Worm (Caenorhabditis elegans) whole organism, midembryonic: ENCODE data around the gene cam-1.

ENCODE experiments used
- T22C8.4 ChIP-seq: fragments of 200-800 bp; sonication (Bioruptor generic); IDR thresholded peaks from 2 replicates; pipeline ENCODE4 v1.3.6; 2022; ENCODE audit warnings: missing genetic modification characterization, missing compliant biosample characterization
- cog-1 ChIP-seq: sonication (generic microtip); optimal IDR thresholded peaks from 2 replicates; lab custom pipeline; 2016; ENCODE audit warnings: missing genetic modification characterization, missing compliant biosample characterization
- flt-1 ChIP-seq: fragments of 200-800 bp; sonication (Bioruptor generic); IDR thresholded peaks from 2 replicates; pipeline ENCODE4 v1.3.6; 2022; ENCODE audit warnings: missing genetic modification characterization, missing compliant biosample characterization
- klf-2 ChIP-seq: fragments of 200-800 bp; sonication (Bioruptor generic); conservative IDR thresholded peaks from 2 replicates; pipeline ENCODE4 v1.3.6; 2022; ENCODE audit warnings: missing genetic modification reagents, missing genetic modification characterization, missing compliant biosample characterization
- med-1 ChIP-seq: sonication (generic microtip); optimal IDR thresholded peaks from 2 replicates; lab custom pipeline; 2017; ENCODE audit warnings: missing genetic modification characterization, mild to moderate bottlenecking, missing compliant biosample characterization, antibody characterized with exemption, missing genetic modification reagents; ENCODE audit not compliant: insufficient read depth
- ref-1 ChIP-seq: fragments of 200-800 bp; sonication (Bioruptor generic); conservative IDR thresholded peaks from 2 replicates; pipeline ENCODE4 v1.3.6; 2022; ENCODE audit warnings: missing genetic modification reagents, missing genetic modification characterization, missing compliant biosample characterization
- tab-1 ChIP-seq: fragments of 200-800 bp; sonication (Bioruptor generic); IDR thresholded peaks from 2 replicates; pipeline ENCODE4 v1.3.6; 2022; ENCODE audit warnings: missing genetic modification characterization, missing compliant biosample characterization
- ztf-23 ChIP-seq: fragments of 200-800 bp; sonication (Bioruptor generic); IDR thresholded peaks from 2 replicates; pipeline ENCODE4 v1.3.6; 2022; ENCODE audit warnings: missing genetic modification reagents, missing genetic modification characterization, missing compliant biosample characterization
- ztf-29 ChIP-seq: fragments of 200-800 bp; sonication (Bioruptor generic); IDR thresholded peaks from 2 replicates; pipeline ENCODE4 v1.3.6; 2022; ENCODE audit warnings: missing genetic modification reagents, missing genetic modification characterization, missing compliant biosample characterization

The cam-1 gene

ce11 chrII:9305575-9305974 is 4.5 kb downstream of the cam-1 start:
- TF ChIP-seq tab-1 = no peak
- no peak for TF ChIP-seq med-1 (GFP tag; lab: Kevin White, UChicago)
- no peak for TF ChIP-seq T22C8.4 (GFP tag; lab: Robert Waterston, UW)
- TF ChIP-seq cog-1 (tag; lab: Kevin White, UChicago) = no peak
- TF ChIP-seq flt-1 (GFP tag; lab: Robert Waterston, UW) = no peak
- TF ChIP-seq ref-1 (GFP tag; lab: Robert Waterston, UW) = no peak
- no peak for TF ChIP-seq ztf-29
- TF ChIP-seq ztf-23 (GFP tag; lab: Robert Waterston, UW) = no peak
- TF ChIP-seq klf-2 = no peak

DNA sequence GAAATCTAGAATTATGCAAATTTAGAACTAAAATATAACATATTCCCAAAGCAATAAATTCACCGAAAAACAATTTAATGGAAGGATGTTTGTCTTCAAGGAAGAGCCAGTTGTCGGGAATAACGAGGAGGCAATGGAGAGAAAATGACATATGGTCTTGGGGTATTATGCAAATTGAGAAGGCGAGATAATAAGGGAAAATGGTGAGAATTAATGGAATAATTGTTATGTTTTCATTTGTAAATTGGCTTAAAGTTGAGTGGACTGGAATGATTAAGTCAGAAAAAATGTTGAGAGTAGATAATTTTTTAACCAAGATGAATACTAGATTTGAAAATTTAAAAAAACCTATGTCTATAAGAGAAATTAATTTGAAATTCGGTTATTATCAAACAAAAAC is 5.3 kb downstream of the cam-1 start:
- no peak for TF ChIP-seq flt-1 (GFP tag; lab: Robert Waterston, UW)
- 0 out of 2 replicates have a peak, but pooled peaks have one; percentile 26 for TF ChIP-seq tab-1

- TF ChIP-seq T22C8.4 (GFP tag; lab: Robert Waterston, UW) (no peak), tab-1 (no peak), flt-1 (GFP tag; lab: Robert Waterston, UW) (0 out of 2 replicates have a peak, but pooled peaks have one; percentile 52)
Measured at ce11 chrII:9303545-9303944, 6.6 kb downstream of the cam-1 start.

- TF ChIP-seq med-1 (GFP tag; lab: Kevin White, UChicago) (no peak), T22C8.4 (GFP tag; lab: Robert Waterston, UW) (no peak), ztf-23 (GFP tag; lab: Robert Waterston, UW) (no peak), cog-1 (tag; lab: Kevin White, UChicago) (no peak), klf-2 (no peak), ref-1 (GFP tag; lab: Robert Waterston, UW) (no peak), ztf-29 (no peak), tab-1 (no peak), flt-1 (GFP tag; lab: Robert Waterston, UW) (no peak)
Measured at ce11 chrII:9301065-9301464, 9.0 kb downstream of the cam-1 start.

DNA sequence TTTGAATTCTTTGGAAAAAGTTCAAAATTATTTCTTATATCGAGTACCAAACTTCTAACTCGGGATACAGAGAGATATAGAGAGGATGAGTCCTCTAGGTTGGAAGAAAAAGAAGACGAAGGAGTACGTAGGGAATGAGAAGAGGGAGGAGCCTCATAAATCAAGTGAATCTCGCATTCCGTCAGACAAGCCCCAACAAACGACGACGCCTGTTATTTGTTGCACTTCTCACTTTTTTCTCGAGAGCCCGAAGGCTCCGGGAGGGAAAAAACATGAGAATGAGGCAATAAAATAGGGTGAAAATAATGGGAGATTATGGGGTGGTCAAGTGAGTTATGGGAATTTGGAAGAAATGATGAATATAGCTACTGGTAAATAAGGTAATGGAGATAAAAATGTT is 10.4 kb downstream of the cam-1 start:
- TF ChIP-seq flt-1 (GFP tag; lab: Robert Waterston, UW) = no peak
- TF ChIP-seq T22C8.4 (GFP tag; lab: Robert Waterston, UW) = no peak
- TF ChIP-seq med-1 (GFP tag; lab: Kevin White, UChicago) = no peak
- no peak for TF ChIP-seq ztf-23 (GFP tag; lab: Robert Waterston, UW)
- TF ChIP-seq klf-2 = no peak
- no peak for TF ChIP-seq tab-1
- no peak for TF ChIP-seq ztf-29
- TF ChIP-seq cog-1 (tag; lab: Kevin White, UChicago) = no peak
- no peak for TF ChIP-seq ref-1 (GFP tag; lab: Robert Waterston, UW)

ce11 chrII:9295678-9296077 is 14.4 kb downstream of the cam-1 start, which contains the start of gene C01G6.9:
Gene C01G6.9, minus strand, starts transcription at chrII:9295818.
- TF ChIP-seq flt-1 (GFP tag; lab: Robert Waterston, UW) (no peak), ref-1 (GFP tag; lab: Robert Waterston, UW) (no peak), med-1 (GFP tag; lab: Kevin White, UChicago) (no peak), klf-2 (no peak), T22C8.4 (GFP tag; lab: Robert Waterston, UW) (no peak), ztf-29 (no peak), cog-1 (tag; lab: Kevin White, UChicago) (no peak), tab-1 (no peak), ztf-23 (GFP tag; lab: Robert Waterston, UW) (no peak)

ce11 chrII:9291632-9292031 is 18.5 kb downstream of the cam-1 start, which contains the start of gene acs-7:
Gene acs-7, plus strand, starts transcription at chrII:9292017.
- no peak for TF ChIP-seq cog-1 (tag; lab: Kevin White, UChicago)
- TF ChIP-seq ztf-29 = no peak
- no peak for TF ChIP-seq ztf-23 (GFP tag; lab: Robert Waterston, UW)
- no peak for TF ChIP-seq flt-1 (GFP tag; lab: Robert Waterston, UW)
- TF ChIP-seq T22C8.4 (GFP tag; lab: Robert Waterston, UW) = no peak
- TF ChIP-seq med-1 (GFP tag; lab: Kevin White, UChicago) = no peak
- TF ChIP-seq ref-1 (GFP tag; lab: Robert Waterston, UW) = no peak
- TF ChIP-seq klf-2 = no peak
- no peak for TF ChIP-seq tab-1

DNA sequence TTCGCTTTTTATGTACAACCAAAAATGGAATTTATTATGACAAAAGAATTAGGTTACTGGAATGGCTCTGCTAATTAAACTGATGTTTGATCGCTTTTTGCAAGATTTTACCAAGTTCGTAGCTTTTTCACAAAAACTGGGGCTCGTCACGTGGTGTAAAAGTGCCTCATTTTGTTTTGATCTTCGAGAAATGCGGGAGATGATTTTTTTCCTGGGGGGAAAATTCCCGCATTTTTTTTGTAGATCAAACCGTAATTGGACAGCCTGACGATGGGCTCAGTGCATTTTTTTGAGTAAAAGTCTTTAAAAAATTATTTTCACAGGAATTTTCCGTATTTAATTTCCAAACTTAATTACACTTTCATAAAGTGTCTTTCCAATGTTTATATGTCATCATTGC is 21.0 kb downstream of the cam-1 start:
- TF ChIP-seq klf-2 (no peak), ref-1 (GFP tag; lab: Robert Waterston, UW) (no peak), cog-1 (tag; lab: Kevin White, UChicago) (no peak), ztf-23 (GFP tag; lab: Robert Waterston, UW) (no peak), flt-1 (GFP tag; lab: Robert Waterston, UW) (no peak), tab-1 (no peak)

DNA sequence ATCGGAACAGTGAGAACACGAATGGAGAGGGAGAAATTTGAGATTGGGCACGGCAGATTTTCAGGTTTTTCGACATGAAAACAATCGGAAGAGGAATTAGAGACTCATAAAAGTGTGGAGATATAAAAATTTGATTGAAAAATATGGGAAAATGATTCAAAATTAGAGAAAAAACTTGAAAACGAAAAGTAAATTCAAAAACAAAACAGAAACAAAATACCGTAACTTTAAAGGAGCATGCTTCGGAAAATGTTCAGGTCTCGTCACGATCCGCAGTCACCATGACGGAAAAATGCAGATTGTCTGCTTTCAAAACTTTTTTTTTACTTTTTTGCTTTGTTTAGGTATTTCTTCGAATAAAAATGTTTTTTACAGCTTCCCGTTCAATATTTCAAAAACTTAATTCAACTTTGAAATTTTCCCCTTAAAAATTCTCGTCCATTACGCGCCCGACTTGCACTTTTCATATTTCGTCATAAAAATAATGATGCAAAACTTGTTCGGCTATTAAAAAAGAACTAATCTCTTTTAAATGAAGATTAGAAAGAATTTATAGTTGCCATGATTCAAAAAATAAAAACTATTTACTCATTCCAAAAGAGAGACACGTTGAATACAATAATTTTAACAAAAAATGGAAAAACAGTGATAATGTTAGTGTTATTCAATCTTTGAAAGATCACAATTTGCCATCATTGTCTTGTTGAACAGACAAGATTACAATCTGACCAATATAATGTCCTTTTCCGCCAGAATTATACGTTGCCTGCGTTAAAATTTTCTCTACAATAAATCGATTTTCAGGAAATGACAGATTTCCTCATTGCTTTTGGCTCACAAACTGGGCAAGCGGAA is 24.7 kb downstream of the cam-1 start, which contains the start of gene mtrr-1:
Gene mtrr-1, plus strand, starts transcription at position 805 of the 855 bp plus-strand sequence.
- TF ChIP-seq T22C8.4 (GFP tag; lab: Robert Waterston, UW) (no peak), flt-1 (GFP tag; lab: Robert Waterston, UW) (peak; percentile 29; the same call in 1 of the 2 replicates), klf-2 (no peak)
